Fruit fly (Drosophila melanogaster): ENCODE measurements around the gene Sec23.

DNA sequence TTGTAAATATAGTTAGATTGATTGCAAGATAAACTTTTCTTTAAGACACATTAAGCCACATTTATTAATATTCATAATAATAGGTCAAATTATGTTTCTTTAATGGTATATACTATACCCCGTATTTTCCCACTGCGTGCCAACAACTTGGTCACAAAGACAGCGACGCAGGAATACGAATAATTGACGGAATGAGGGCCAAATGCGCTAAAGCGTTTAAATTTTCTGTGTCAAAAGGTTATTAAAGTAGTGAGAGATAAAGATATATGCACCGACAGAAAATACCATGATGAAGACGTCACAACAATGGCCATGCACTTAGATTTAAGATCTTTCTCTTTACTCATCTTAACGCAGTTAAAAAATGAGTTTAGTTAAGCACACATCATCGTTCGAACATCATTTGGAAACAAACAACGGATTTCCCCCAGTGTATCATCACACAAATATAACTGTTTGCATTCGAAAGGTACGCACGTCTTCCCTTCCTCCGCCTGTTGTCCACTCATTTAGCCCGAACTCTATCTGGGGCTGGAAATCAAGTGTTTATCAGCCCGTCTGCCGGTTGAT, 28.4 kb upstream of the Sec23 start:
- TF ChIP-seq ttk (optimal IDR thresholded peaks at IDR 0.05) (no peak), Sin3A (optimal IDR thresholded peaks at IDR 0.05) (no peak), insv (optimal IDR thresholded peaks at IDR 0.05) (no peak), h (optimal IDR thresholded peaks at IDR 0.05) (no peak)
